Worm (Caenorhabditis elegans): ENCODE data around the gene C39B10.5.

DNA sequence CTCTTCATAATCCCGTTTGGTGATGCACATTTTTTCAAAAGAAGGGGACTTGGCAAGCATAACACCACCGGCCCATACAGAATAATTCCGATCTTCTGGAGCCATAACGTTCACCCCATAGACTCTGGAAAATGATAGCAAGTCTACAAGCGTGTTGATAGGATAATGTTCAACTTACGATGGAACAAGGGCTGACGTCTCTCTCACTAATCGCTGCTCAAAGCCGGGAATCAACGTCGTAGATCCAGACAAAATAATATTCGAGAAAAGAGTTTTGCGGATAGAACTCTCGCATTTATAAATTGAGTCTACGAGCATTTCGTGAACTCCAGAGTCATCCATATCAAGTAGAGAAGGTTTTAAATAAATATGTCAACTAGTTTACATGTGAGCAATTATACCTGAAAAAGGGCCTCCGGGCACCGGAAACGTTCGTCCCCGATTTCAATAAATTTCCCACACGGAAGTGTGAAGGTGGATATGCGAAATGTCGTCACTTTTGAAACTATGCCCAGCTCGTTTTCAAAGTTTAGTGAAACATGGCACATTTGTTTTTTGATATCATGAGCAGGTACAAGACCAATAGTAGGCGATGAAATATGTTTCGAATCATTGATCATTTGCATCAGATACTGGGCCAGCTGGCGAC lies 44.9 kb downstream of the C39B10.5 start:
- no peak for TF ChIP-seq ztf-29 (GFP tag; IDR thresholded peaks at IDR 0.05)
- TF ChIP-seq flt-1 (GFP tag; IDR thresholded peaks at IDR 0.05) = no peak
- TF ChIP-seq tab-1 (GFP tag; IDR thresholded peaks at IDR 0.05) = no peak
- no peak for TF ChIP-seq T22C8.4 (GFP tag; IDR thresholded peaks at IDR 0.05)
- TF ChIP-seq cog-1 (tag; optimal IDR thresholded peaks at IDR 0.05) = no peak
- TF ChIP-seq klf-2 (GFP tag; conservative IDR thresholded peaks at IDR 0.05) = no peak
- TF ChIP-seq ref-1 (GFP tag; conservative IDR thresholded peaks at IDR 0.05) = no peak
